Fruit fly (Drosophila melanogaster): ENCODE data around the gene ATPsynCF6.

Gene ATPsynCF6

dm6 chr3R:23331280-23331679 is 24.6 kb downstream of the ATPsynCF6 start (continued):
- no peak for TF ChIP-seq pros (GFP tag; optimal IDR thresholded peaks at IDR 0.05)
- peak; percentile 56 for TF ChIP-seq CG5245 (GFP tag; optimal IDR thresholded peaks at IDR 0.05)
- TF ChIP-seq sob (GFP tag; IDR thresholded peaks at IDR 0.05) = no peak
- no peak for TF ChIP-seq Dfd (GFP tag; optimal IDR thresholded peaks at IDR 0.05)
- no peak for TF ChIP-seq run (tag; optimal IDR thresholded peaks at IDR 0.05)
- TF ChIP-seq CG17912 (GFP tag; optimal IDR thresholded peaks at IDR 0.05) = peak; percentile 79
- TF ChIP-seq Six4 (GFP tag; optimal IDR thresholded peaks at IDR 0.05) = peak; percentile 21
- TF ChIP-seq org-1 (GFP tag; optimal IDR thresholded peaks at IDR 0.05) = no peak
- TF ChIP-seq Scr (GFP tag; IDR thresholded peaks at IDR 0.05; ENCODE audit: partially characterized antibody) = no peak
- TF ChIP-seq NC2β (GFP tag; optimal IDR thresholded peaks at IDR 0.05) = peak; percentile 32
- peak; percentile 55 for TF ChIP-seq az2 (GFP tag; optimal IDR thresholded peaks at IDR 0.05)
- TF ChIP-seq fd3F (GFP tag; optimal IDR thresholded peaks at IDR 0.05) = peak; percentile 14
- TF ChIP-seq CG11456 (GFP tag; IDR thresholded peaks at IDR 0.05) = peak; percentile 65; the same call in 1 of the 3 replicates
- no peak for TF ChIP-seq sens-2 (GFP tag; IDR thresholded peaks at IDR 0.05)
- TF ChIP-seq CG31388 (GFP tag; optimal IDR thresholded peaks at IDR 0.05) = no peak
- TF ChIP-seq Vsx1 (GFP tag; optimal IDR thresholded peaks at IDR 0.05) = peak; percentile 77
- TF ChIP-seq CG2120 (GFP tag; optimal IDR thresholded peaks at IDR 0.05) = no peak
- TF ChIP-seq pan (optimal IDR thresholded peaks at IDR 0.05) = no peak
- peak in 1 of 2 experiments; percentile 11 for TF ChIP-seq pan (GFP tag; optimal IDR thresholded peaks at IDR 0.05 in 1 of 2, IDR thresholded peaks at IDR 0.05 in 1 of 2)
- TF ChIP-seq Mes4 (GFP tag; optimal IDR thresholded peaks at IDR 0.05) = peak; percentile 15
- TF ChIP-seq gro (GFP tag; optimal IDR thresholded peaks at IDR 0.05) = no peak
- peak; percentile 37 for TF ChIP-seq CG7271 (tag; optimal IDR thresholded peaks at IDR 0.05)
- TF ChIP-seq Hmr (GFP tag; optimal IDR thresholded peaks at IDR 0.05) = peak; percentile 36
- TF ChIP-seq bbx (GFP tag; IDR thresholded peaks at IDR 0.05; ENCODE audit: partially characterized antibody) = no peak
- peak; percentile 43 for TF ChIP-seq CG9727 (GFP tag; optimal IDR thresholded peaks at IDR 0.05)
- no peak for TF ChIP-seq Myb (GFP tag; optimal IDR thresholded peaks at IDR 0.05)
- peak in 1 of 2 experiments; percentile 56 for TF ChIP-seq Hr51 (GFP tag; optimal IDR thresholded peaks at IDR 0.05)
- TF ChIP-seq C15 (GFP tag; IDR thresholded peaks at IDR 0.05) = 0 out of 3 replicates have a peak, but pooled peaks have one; percentile 51
- TF ChIP-seq CG16815 (GFP tag; optimal IDR thresholded peaks at IDR 0.05) = no peak
- TF ChIP-seq HLH4C (GFP tag; IDR thresholded peaks at IDR 0.05; ENCODE audit: partially characterized antibody) = no peak
- no peak; the same call in 1 of the 2 replicates for TF ChIP-seq CG7372 (GFP tag; IDR thresholded peaks at IDR 0.05)
- no peak for TF ChIP-seq CG12155 (GFP tag; optimal IDR thresholded peaks at IDR 0.05)
- TF ChIP-seq Fer2 (tag; optimal IDR thresholded peaks at IDR 0.05) = no peak
- no peak for TF ChIP-seq CG11696 (GFP tag; IDR thresholded peaks at IDR 0.05)
- peak; percentile 11 for TF ChIP-seq CG4617 (GFP tag; optimal IDR thresholded peaks at IDR 0.05; ENCODE audit: borderline replicate concordance)
- no peak for TF ChIP-seq CG10565 (GFP tag; optimal IDR thresholded peaks at IDR 0.05)
- no peak for TF ChIP-seq Poxn (GFP tag; IDR thresholded peaks at IDR 0.05)
- TF ChIP-seq jigr1 (GFP tag; IDR thresholded peaks at IDR 0.05) = no peak
- peak; percentile 28 for TF ChIP-seq CG2875 (GFP tag; optimal IDR thresholded peaks at IDR 0.05)
- 0 out of 2 replicates have a peak, but pooled peaks have one; percentile 14 for TF ChIP-seq wdn (GFP tag; IDR thresholded peaks at IDR 0.05)
- TF ChIP-seq CG7357 (GFP tag; IDR thresholded peaks at IDR 0.05) = no peak
- peak; percentile 37; the same call in 1 of the 2 replicates for TF ChIP-seq ara (GFP tag; IDR thresholded peaks at IDR 0.05)
- TF ChIP-seq BEAF-32 (GFP tag; optimal IDR thresholded peaks at IDR 0.05) = no peak
- TF ChIP-seq CG18262 (tag; optimal IDR thresholded peaks at IDR 0.05) = peak; percentile 57
- no peak for TF ChIP-seq sd (tag; optimal IDR thresholded peaks at IDR 0.05)
- TF ChIP-seq crp (GFP tag; optimal IDR thresholded peaks at IDR 0.05) = no peak
- peak; percentile 73 for TF ChIP-seq stwl (tag; optimal IDR thresholded peaks at IDR 0.05)
- peak; percentile 75 for TF ChIP-seq CG4424 (GFP tag; optimal IDR thresholded peaks at IDR 0.05)
- no peak for TF ChIP-seq bab2 (GFP tag; optimal IDR thresholded peaks at IDR 0.05)
- peak; percentile 25 for TF ChIP-seq CG8924 (tag; optimal IDR thresholded peaks at IDR 0.05)
- TF ChIP-seq bowl (GFP tag; IDR thresholded peaks at IDR 0.05) = no peak

All from whole organism, embryonic.